Fruit fly (Drosophila melanogaster): ENCODE data around the gene Ptpa.
A peak's percentile ranks its signal among the peaks of the same experiment; 100 is the strongest.

Ptpa gene

DNA sequence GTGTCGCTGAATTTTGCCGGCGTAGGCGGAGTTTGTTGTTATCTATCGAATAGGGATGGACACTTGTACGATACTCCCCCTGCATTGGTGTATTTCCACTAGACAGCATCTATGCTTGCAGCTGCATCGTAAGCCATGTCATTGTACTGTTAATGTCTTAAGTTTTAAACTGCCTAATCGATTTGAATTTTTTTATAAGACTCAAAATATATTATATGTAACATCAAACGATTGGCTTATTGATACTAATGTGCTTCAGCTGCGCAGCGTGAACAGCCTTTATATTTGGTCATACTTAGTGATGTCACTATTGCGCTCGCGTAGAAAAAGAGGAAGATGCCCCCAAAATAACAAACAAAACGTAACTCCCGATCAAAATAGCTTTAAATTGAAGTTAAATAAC lies at the start of gene Ptpa, which contains the start of gene CG9662 (continued):
- TF ChIP-seq CG4854 (GFP tag; optimal IDR thresholded peaks at IDR 0.05) (peak; percentile 49), CG18476 (GFP tag; optimal IDR thresholded peaks at IDR 0.05) (peak; percentile 67), BEAF-32 (GFP tag; optimal IDR thresholded peaks at IDR 0.05) (peak; percentile 97), cad (GFP tag; optimal IDR thresholded peaks at IDR 0.05) (no peak), Elba2 (GFP tag; optimal IDR thresholded peaks at IDR 0.05) (peak; percentile 60), insv (GFP tag; optimal IDR thresholded peaks at IDR 0.05) (peak in 1 of 2 experiments; percentile 17), CG12219 (GFP tag; optimal IDR thresholded peaks at IDR 0.05) (no peak), onecut (GFP tag; IDR thresholded peaks at IDR 0.05) (no peak; the same call in 1 of the 2 replicates), Ravus (GFP tag; IDR thresholded peaks at IDR 0.05) (peak; percentile 61), chinmo (GFP tag; IDR thresholded peaks at IDR 0.05; ENCODE audit: partially characterized antibody) (0 out of 4 replicates have a peak, but pooled peaks have one; percentile 72), gcm (GFP tag; optimal IDR thresholded peaks at IDR 0.05) (no peak), Hr51 (GFP tag; optimal IDR thresholded peaks at IDR 0.05) (peak; percentile 66 to 80), Nf-YB (GFP tag; optimal IDR thresholded peaks at IDR 0.05) (peak; percentile 40), CG10543 (GFP tag; optimal IDR thresholded peaks at IDR 0.05) (peak; percentile 45), CG7357 (GFP tag; IDR thresholded peaks at IDR 0.05) (peak; percentile 100), wor (GFP tag; IDR thresholded peaks at IDR 0.05) (peak; percentile 79), CG9797 (GFP tag; optimal IDR thresholded peaks at IDR 0.05) (peak; percentile 89), Ptx1 (GFP tag; IDR thresholded peaks at IDR 0.05) (peak; percentile 90), CG2678 (tag; optimal IDR thresholded peaks at IDR 0.05) (peak; percentile 79), tio (GFP tag; optimal IDR thresholded peaks at IDR 0.05) (peak; percentile 72), dmrt11E (tag; optimal IDR thresholded peaks at IDR 0.05) (peak; percentile 78), CG6813 (GFP tag; optimal IDR thresholded peaks at IDR 0.05) (no peak), psq (GFP tag; optimal IDR thresholded peaks at IDR 0.05) (no peak), da (GFP tag; optimal IDR thresholded peaks at IDR 0.05) (peak; percentile 38), tll (GFP tag; optimal IDR thresholded peaks at IDR 0.05) (peak in 1 of 2 experiments; percentile 81), ase (GFP tag; IDR thresholded peaks at IDR 0.05) (peak; percentile 52; the same call in 1 of the 3 replicates), sna (GFP tag; IDR thresholded peaks at IDR 0.05; ENCODE audit: partially characterized antibody) (peak; percentile 93)

dm6 chr2L:3327603-3328002 lies 49.2 kb upstream of the Ptpa start, which contains the start of gene CG33282:
CG33282 (plus strand) TSS chr2L:3327903.
- TF ChIP-seq inv (GFP tag; IDR thresholded peaks at IDR 0.05; ENCODE audit: partially characterized antibody) = no peak
- TF ChIP-seq sisA (GFP tag; IDR thresholded peaks at IDR 0.05) = no peak
- TF ChIP-seq zen (tag; optimal IDR thresholded peaks at IDR 0.05) = no peak
- TF ChIP-seq CG11093 (GFP tag; IDR thresholded peaks at IDR 0.05) = no peak
- no peak for TF ChIP-seq ham (GFP tag; IDR thresholded peaks at IDR 0.05)
- no peak for TF ChIP-seq fd64A (GFP tag; optimal IDR thresholded peaks at IDR 0.05)
- no peak for TF ChIP-seq al (GFP tag; IDR thresholded peaks at IDR 0.05)
- TF ChIP-seq Max (GFP tag; optimal IDR thresholded peaks at IDR 0.05) = no peak

DNA sequence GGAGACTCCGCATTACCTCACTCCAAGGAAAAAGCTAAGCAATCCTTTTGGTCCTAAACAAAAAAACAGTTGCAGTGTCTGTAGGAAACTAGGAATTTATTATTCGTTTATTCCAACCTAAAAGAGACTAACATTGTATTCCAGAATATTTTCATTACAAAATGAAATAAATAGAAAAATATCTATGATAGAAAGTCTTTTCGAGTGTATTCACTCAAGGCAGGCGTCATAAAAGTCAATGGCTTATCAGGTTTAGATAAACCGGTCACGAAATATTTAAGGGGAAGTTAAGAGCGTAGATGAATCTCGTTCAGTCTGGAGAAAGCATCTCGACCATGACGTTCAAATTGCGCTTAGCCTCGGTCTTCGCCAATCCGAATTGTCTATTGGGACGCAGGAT lies 46.2 kb upstream of the Ptpa start, which contains the start of gene CG3285:
Gene CG3285, plus strand, starts transcription at position 301 of the 400 bp plus-strand sequence.
- TF ChIP-seq sens (GFP tag) (peak; percentile 8), CG6854 (GFP tag; optimal IDR thresholded peaks at IDR 0.05) (no peak), wek (GFP tag; optimal IDR thresholded peaks at IDR 0.05) (no peak), az2 (GFP tag; optimal IDR thresholded peaks at IDR 0.05) (no peak)
